Fruit fly (Drosophila melanogaster) whole organism, embryonic: ENCODE results near the gene Lcp65Ae.

Experiments used
- Ada2b ChIP-seq: fragments of 200-800 bp; sonication (Bioruptor generic); IDR thresholded peaks from 2 replicates; pipeline ENCODE4 v1.3.6; 2022; ENCODE audit warnings: missing biosample characterization, missing genetic modification characterization
- Atf6 ChIP-seq: fragments of 200-800 bp; sonication (Bioruptor generic); IDR thresholded peaks from 2 replicates; pipeline ENCODE4 v1.3.6; 2022; ENCODE audit warnings: missing biosample characterization, missing genetic modification characterization
- CG10267 ChIP-seq: fragments of 200-800 bp; sonication (Bioruptor generic); optimal IDR thresholded peaks from 2 replicates; lab custom pipeline; 2018; ENCODE audit warnings: missing biosample characterization, mild to moderate bottlenecking, missing genetic modification characterization, moderate library complexity
- CG10654 ChIP-seq: fragments of 200-800 bp; sonication (Bioruptor generic); optimal IDR thresholded peaks from 2 replicates; lab custom pipeline; 2016; ENCODE audit warnings: missing biosample characterization, missing genetic modification characterization
- CG11696 ChIP-seq: fragments of 200-800 bp; sonication (Bioruptor generic); IDR thresholded peaks from 2 replicates; pipeline ENCODE4 v1.3.6; 2022; ENCODE audit warnings: missing biosample characterization, missing genetic modification characterization
- CG17829 ChIP-seq: fragments of 200-800 bp; optimal IDR thresholded peaks from 2 replicates; lab custom pipeline; 2019; ENCODE audit warnings: missing biosample characterization, mild to moderate bottlenecking, missing genetic modification characterization, moderate library complexity
- CG18619 ChIP-seq: fragments of 200-800 bp; sonication (Bioruptor generic); optimal IDR thresholded peaks from 3 replicates; lab custom pipeline; 2017; ENCODE audit warnings: missing biosample characterization, mild to moderate bottlenecking, missing genetic modification characterization
- CG2116 ChIP-seq: fragments of 200-800 bp; sonication (Bioruptor generic); optimal IDR thresholded peaks from 3 replicates; lab custom pipeline; 2018; ENCODE audit warnings: missing biosample characterization, mild to moderate bottlenecking, missing genetic modification characterization
- CG2129 ChIP-seq: fragments of 200-800 bp; sonication (Bioruptor generic); IDR thresholded peaks from 2 replicates; pipeline ENCODE4 v1.3.6; 2022; ENCODE audit warnings: missing biosample characterization, missing genetic modification characterization; ENCODE audit not compliant: partially characterized antibody
- CG3163 ChIP-seq: fragments of 200-800 bp; sonication (Bioruptor generic); optimal IDR thresholded peaks from 3 replicates; lab custom pipeline; 2016; ENCODE audit warnings: missing biosample characterization, missing genetic modification characterization
- CG33213 ChIP-seq: fragments of 200-800 bp; sonication (Bioruptor generic); optimal IDR thresholded peaks from 3 replicates; lab custom pipeline; 2016; ENCODE audit warnings: missing biosample characterization, missing genetic modification characterization
- CG6175 ChIP-seq: fragments of 200-800 bp; sonication (Bioruptor generic); IDR thresholded peaks from 3 replicates; pipeline ENCODE4 v1.3.6; 2022; ENCODE audit warnings: missing biosample characterization, missing genetic modification characterization
- CG7556 ChIP-seq: fragments of 200-800 bp; sonication (Bioruptor generic); optimal IDR thresholded peaks from 2 replicates; lab custom pipeline; 2017; ENCODE audit warnings: missing biosample characterization, mild to moderate bottlenecking, missing genetic modification characterization
- CG7963 ChIP-seq: fragments of 200-800 bp; sonication (Bioruptor generic); IDR thresholded peaks from 3 replicates; pipeline ENCODE4 v1.3.6; 2022; ENCODE audit warnings: missing biosample characterization, missing genetic modification characterization; ENCODE audit not compliant: partially characterized antibody
- CoRest ChIP-seq: fragments of 200-800 bp; sonication (Bioruptor generic); optimal IDR thresholded peaks from 3 replicates; lab custom pipeline; 2018; ENCODE audit warnings: missing biosample characterization, mild to moderate bottlenecking, missing genetic modification characterization, moderate library complexity
- Dad ChIP-seq: fragments of 200-800 bp; sonication (Bioruptor generic); optimal IDR thresholded peaks from 3 replicates; lab custom pipeline; 2016; ENCODE audit warnings: missing biosample characterization, missing genetic modification characterization
- Dll ChIP-seq: fragments of 200-800 bp; sonication (Bioruptor generic); IDR thresholded peaks from 4 replicates; pipeline ENCODE4 v1.3.6; 2022; ENCODE audit warnings: missing biosample characterization, missing genetic modification characterization; ENCODE audit not compliant: partially characterized antibody
- Doc3 ChIP-seq: fragments of 200-800 bp; sonication (Bioruptor generic); IDR thresholded peaks from 3 replicates; pipeline ENCODE4 v1.3.6; 2022; ENCODE audit warnings: missing biosample characterization, missing genetic modification characterization; ENCODE audit not compliant: partially characterized antibody
- ERR ChIP-seq: fragments of 200-800 bp; sonication (Bioruptor generic); optimal IDR thresholded peaks from 2 replicates; lab custom pipeline; 2016; ENCODE audit warnings: missing biosample characterization, missing genetic modification characterization
- HHEX ChIP-seq: fragments of 200-800 bp; sonication (Bioruptor generic); optimal IDR thresholded peaks from 3 replicates; lab custom pipeline; 2017; ENCODE audit warnings: missing biosample characterization, mild to moderate bottlenecking, missing genetic modification characterization, missing genetic modification reagents
- Hey ChIP-seq: fragments of 200-800 bp; sonication (Bioruptor generic); optimal IDR thresholded peaks from 3 replicates; lab custom pipeline; 2018; ENCODE audit warnings: missing biosample characterization, mild to moderate bottlenecking, missing genetic modification characterization
- HmgD ChIP-seq: fragments of 200-800 bp; sonication (Bioruptor generic); optimal IDR thresholded peaks from 3 replicates; lab custom pipeline; 2016; ENCODE audit warnings: missing biosample characterization, missing genetic modification characterization
- HmgZ ChIP-seq: fragments of 200-800 bp; sonication (Bioruptor generic); optimal IDR thresholded peaks from 2 replicates; lab custom pipeline; 2018; ENCODE audit warnings: missing biosample characterization, mild to moderate bottlenecking, missing genetic modification characterization
- Hmx ChIP-seq: fragments of 200-800 bp; sonication (Bioruptor generic); optimal IDR thresholded peaks from 2 replicates; lab custom pipeline; 2016; ENCODE audit warnings: missing biosample characterization, missing genetic modification characterization
- Lim3 ChIP-seq: fragments of 200-800 bp; sonication (Bioruptor generic); IDR thresholded peaks from 2 replicates; pipeline ENCODE4 v1.3.6; 2022; ENCODE audit warnings: missing biosample characterization, missing genetic modification characterization
- Mrtf ChIP-seq: fragments of 200-800 bp; sonication (Bioruptor generic); IDR thresholded peaks from 3 replicates; pipeline ENCODE4 v1.3.6; 2022; ENCODE audit warnings: missing biosample characterization, missing genetic modification characterization
- Pdp1 ChIP-seq, 2 experiments: fragments of 200-800 bp; sonication (Bioruptor generic); optimal IDR thresholded peaks; 3 replicates each; lab custom pipeline; 2016; ENCODE audit warnings: missing biosample characterization in 2 of 2, missing genetic modification characterization in 2 of 2, mild to moderate bottlenecking in 1 of 2, moderate library complexity in 1 of 2
- Poxn ChIP-seq: fragments of 200-800 bp; sonication (Bioruptor generic); IDR thresholded peaks from 2 replicates; pipeline ENCODE4 v1.3.6; 2022; ENCODE audit warnings: missing biosample characterization, missing genetic modification characterization
- Sox100B ChIP-seq: fragments of 200-800 bp; sonication (Bioruptor generic); optimal IDR thresholded peaks from 3 replicates; lab custom pipeline; 2018; ENCODE audit warnings: missing biosample characterization, mild to moderate bottlenecking, missing genetic modification characterization
- TFAM ChIP-seq: fragments of 200-800 bp; sonication (Bioruptor generic); optimal IDR thresholded peaks from 2 replicates; lab custom pipeline; 2017; ENCODE audit warnings: missing biosample characterization, missing genetic modification characterization, inconsistent platforms
- ase ChIP-seq: fragments of 200-800 bp; sonication (Bioruptor generic); IDR thresholded peaks from 3 replicates; pipeline ENCODE4 v1.3.6; 2022; ENCODE audit warnings: missing biosample characterization, missing genetic modification characterization
- ato ChIP-seq: fragments of 200-800 bp; sonication (Bioruptor generic); IDR thresholded peaks from 2 replicates; pipeline ENCODE4 v1.3.6; 2022; ENCODE audit warnings: missing biosample characterization, missing genetic modification characterization; ENCODE audit not compliant: partially characterized antibody
- cad ChIP-seq: fragments of >200 bp; optimal IDR thresholded peaks from 2 replicates; lab custom pipeline; 2017; ENCODE audit warnings: missing biosample characterization, missing genetic modification characterization
- caup ChIP-seq: fragments of 200-800 bp; sonication (Bioruptor generic); optimal IDR thresholded peaks from 3 replicates; lab custom pipeline; 2017; ENCODE audit warnings: missing biosample characterization, mild to moderate bottlenecking, missing genetic modification characterization, moderate library complexity; ENCODE audit not compliant: severe bottlenecking
- dan ChIP-seq: fragments of 200-800 bp; sonication (Bioruptor generic); IDR thresholded peaks from 2 replicates; pipeline ENCODE4 v1.3.6; 2022; ENCODE audit warnings: missing biosample characterization, missing genetic modification characterization
- disco-r ChIP-seq: fragments of 200-800 bp; sonication (Bioruptor generic); optimal IDR thresholded peaks from 2 replicates; lab custom pipeline; 2016; ENCODE audit warnings: missing biosample characterization, missing genetic modification characterization
- fd102C ChIP-seq: fragments of 200-800 bp; sonication (Bioruptor generic); optimal IDR thresholded peaks from 2 replicates; lab custom pipeline; 2018; ENCODE audit warnings: missing biosample characterization, mild to moderate bottlenecking, missing genetic modification characterization, moderate library complexity
- fd3F ChIP-seq: fragments of 200-800 bp; sonication (Bioruptor generic); optimal IDR thresholded peaks from 2 replicates; lab custom pipeline; 2018; ENCODE audit warnings: missing biosample characterization, mild to moderate bottlenecking, missing genetic modification characterization, moderate library complexity
- fru ChIP-seq: fragments of >200 bp; optimal IDR thresholded peaks from 2 replicates; lab custom pipeline; 2017
- gsb-n ChIP-seq: fragments of 200-800 bp; sonication (Bioruptor generic); optimal IDR thresholded peaks from 3 replicates; lab custom pipeline; 2018; ENCODE audit warnings: missing biosample characterization, mild to moderate bottlenecking, missing genetic modification characterization
- gt ChIP-seq: fragments of 200-800 bp; sonication (Bioruptor generic); IDR thresholded peaks from 2 replicates; pipeline ENCODE4 v1.3.6; 2022; ENCODE audit warnings: missing biosample characterization, missing genetic modification characterization
- hb ChIP-seq: fragments of 200-800 bp; sonication (Bioruptor generic); IDR thresholded peaks from 3 replicates; pipeline ENCODE4 v1.3.6; 2022; ENCODE audit warnings: missing biosample characterization, missing genetic modification characterization; ENCODE audit not compliant: partially characterized antibody
- lmd ChIP-seq: fragments of 200-800 bp; sonication (Bioruptor generic); IDR thresholded peaks from 2 replicates; pipeline ENCODE4 v1.3.6; 2022; ENCODE audit warnings: missing biosample characterization, missing genetic modification characterization
- onecut ChIP-seq: fragments of 200-800 bp; sonication (Bioruptor generic); IDR thresholded peaks from 2 replicates; pipeline ENCODE4 v1.3.6; 2022; ENCODE audit warnings: missing biosample characterization, missing genetic modification characterization
- pzg ChIP-seq: fragments of 200-800 bp; sonication (Bioruptor generic); optimal IDR thresholded peaks from 3 replicates; lab custom pipeline; 2018; ENCODE audit warnings: missing biosample characterization, mild to moderate bottlenecking, missing genetic modification characterization, moderate library complexity
- rib ChIP-seq: fragments of 200-800 bp; sonication (Bioruptor generic); IDR thresholded peaks from 2 replicates; pipeline ENCODE4 v1.3.6; 2022; ENCODE audit warnings: missing biosample characterization, missing genetic modification characterization
- salm ChIP-seq: fragments of 200-800 bp; sonication (Bioruptor generic); optimal IDR thresholded peaks from 2 replicates; lab custom pipeline; 2018; ENCODE audit warnings: missing biosample characterization, mild to moderate bottlenecking, missing genetic modification characterization
- slou ChIP-seq: fragments of 200-800 bp; sonication (Bioruptor generic); optimal IDR thresholded peaks from 3 replicates; lab custom pipeline; 2016; ENCODE audit warnings: missing biosample characterization, missing genetic modification characterization
- sr ChIP-seq: fragments of 200-800 bp; sonication (Bioruptor generic); IDR thresholded peaks from 3 replicates; pipeline ENCODE4 v1.3.6; 2022; ENCODE audit warnings: missing biosample characterization, missing genetic modification characterization
- twi ChIP-seq: fragments of 200-800 bp; optimal IDR thresholded peaks from 2 replicates; lab custom pipeline; 2019; ENCODE audit warnings: missing biosample characterization, mild to moderate bottlenecking, missing genetic modification characterization, moderate library complexity
- vvl ChIP-seq: fragments of 200-800 bp; sonication (Bioruptor generic); IDR thresholded peaks from 2 replicates; pipeline ENCODE4 v1.3.6; 2022; ENCODE audit warnings: missing biosample characterization, missing genetic modification characterization

Gene Lcp65Ae

DNA sequence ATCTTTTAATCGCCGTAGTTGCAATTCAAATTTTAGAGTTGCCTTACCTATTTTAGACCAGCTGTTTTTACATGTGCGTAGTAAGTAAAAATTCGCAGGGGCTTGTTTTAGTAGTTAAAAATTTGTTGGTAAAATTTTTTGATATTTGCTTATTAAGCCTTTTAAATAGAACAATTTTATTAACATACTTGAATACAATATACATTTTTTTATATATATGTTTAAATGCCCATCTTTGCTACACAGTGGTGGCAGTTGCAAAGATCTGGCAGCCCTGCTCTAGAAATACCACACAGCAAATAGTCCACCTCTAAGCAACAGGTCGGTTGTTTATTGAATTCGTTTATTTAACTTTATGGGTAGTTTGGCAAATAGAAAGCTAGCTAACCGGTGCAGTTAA is 43.2 kb downstream of the Lcp65Ae start, which contains the start of the genes CG10467 and loj (continued):
- TF ChIP-seq CoRest (tag; lab: Kevin White, UChicago) (peak; percentile 98), CG10654 (GFP tag; lab: Kevin White, UChicago) (peak; percentile 96), fru (lab: Kevin White, UChicago) (no peak), Mrtf (GFP tag; lab: Robert Waterston, UW) (peak; percentile 96), sr (GFP tag; lab: Robert Waterston, UW) (peak; percentile 63; the same call in 1 of the 3 replicates), ase (GFP tag; lab: Robert Waterston, UW) (peak; percentile 96), fd3F (GFP tag; lab: Kevin White, UChicago) (peak; percentile 96), Poxn (GFP tag; lab: Robert Waterston, UW) (peak; percentile 93), CG10267 (peak; percentile 90), ERR (GFP tag; lab: Kevin White, UChicago) (peak; percentile 16), twi (peak; percentile 94), HHEX (GFP tag; lab: Kevin White, UChicago) (peak; percentile 91), onecut (peak; percentile 82), ato (GFP tag; lab: Robert Waterston, UW) (no peak; the same call in 1 of the 2 replicates), CG2129 (GFP tag; lab: Robert Waterston, UW) (peak; percentile 63), Atf6 (GFP tag; lab: Robert Waterston, UW) (peak; percentile 93), hb (GFP tag; lab: Robert Waterston, UW) (peak; percentile 46), dan (GFP tag; lab: Robert Waterston, UW) (peak; percentile 94), Sox100B (peak; percentile 88), HmgD (GFP tag; lab: Kevin White, UChicago) (peak; percentile 49), CG6175 (peak; percentile 91), Lim3 (GFP tag; lab: Robert Waterston, UW) (peak; percentile 86; the same call in 1 of the 2 replicates), CG33213 (GFP tag; lab: Kevin White, UChicago) (peak; percentile 59), CG2116 (GFP tag; lab: Kevin White, UChicago) (peak; percentile 85), fd102C (GFP tag; lab: Kevin White, UChicago) (peak; percentile 70), caup (GFP tag; lab: Kevin White, UChicago) (peak; percentile 89), cad (GFP tag; lab: Kevin White, UChicago) (no peak), CG7556 (peak; percentile 90), lmd (GFP tag; lab: Robert Waterston, UW) (peak; percentile 98), gsb-n (tag; lab: Kevin White, UChicago) (peak; percentile 94), rib (GFP tag; lab: Robert Waterston, UW) (peak; percentile 93), pzg (GFP tag; lab: Kevin White, UChicago) (peak; percentile 63), Ada2b (GFP tag; lab: Robert Waterston, UW) (peak; percentile 94), salm (peak; percentile 84), Hey (tag; lab: Kevin White, UChicago) (peak; percentile 61), Hmx (GFP tag; lab: Kevin White, UChicago) (peak; percentile 73), vvl (GFP tag; lab: Robert Waterston, UW) (peak; percentile 97), gt (GFP tag; lab: Robert Waterston, UW) (peak; percentile 94), CG18619 (peak; percentile 93), CG11696 (peak; percentile 78), Dll (GFP tag; lab: Robert Waterston, UW) (peak; percentile 84), CG17829 (tag; lab: Kevin White, UChicago) (peak; percentile 96), TFAM (no peak), slou (GFP tag; lab: Kevin White, UChicago) (peak; percentile 96), Doc3 (GFP tag; lab: Robert Waterston, UW) (peak; percentile 50; the same call in 2 of the 3 replicates), CG7963 (no peak), HmgZ (peak; percentile 94), Pdp1 (GFP tag; optimal IDR thresholded peaks at IDR 0.05; lab: Kevin White, UChicago) (peak; percentile 75 to 90), Dad (GFP tag; lab: Kevin White, UChicago) (peak; percentile 73), CG3163 (GFP tag; lab: Kevin White, UChicago) (peak; percentile 56), disco-r (GFP tag; lab: Kevin White, UChicago) (peak; percentile 5)
